Fruit fly (Drosophila melanogaster) whole organism, embryonic: ENCODE measurements around the gene Snx1.

ENCODE experiments used
- Aef1 ChIP-seq: fragments of 200-800 bp; sonication (Bioruptor generic); IDR thresholded peaks from 3 replicates; pipeline ENCODE4 v1.3.6; 2022; ENCODE audit warnings: missing biosample characterization, missing genetic modification characterization
- CG10366 ChIP-seq: fragments of 200-800 bp; sonication (Bioruptor generic); IDR thresholded peaks from 2 replicates; pipeline ENCODE4 v1.3.6; 2022; ENCODE audit warnings: missing biosample characterization, missing genetic modification characterization
- CG10959 ChIP-seq: fragments of 200-800 bp; sonication (Bioruptor generic); IDR thresholded peaks from 2 replicates; pipeline ENCODE4 v1.3.6; 2022; ENCODE audit warnings: missing biosample characterization, missing genetic modification characterization
- CG11085 ChIP-seq: fragments of 200-800 bp; sonication (Bioruptor generic); IDR thresholded peaks from 2 replicates; pipeline ENCODE4 v1.3.6; 2022; ENCODE audit warnings: missing biosample characterization, missing genetic modification characterization
- CG12299 ChIP-seq: fragments of 200-800 bp; sonication (Bioruptor generic); optimal IDR thresholded peaks from 2 replicates; lab custom pipeline; 2018; ENCODE audit warnings: missing biosample characterization, mild to moderate bottlenecking, missing genetic modification characterization
- CG13287 ChIP-seq: fragments of 200-800 bp; sonication (Bioruptor generic); IDR thresholded peaks from 2 replicates; pipeline ENCODE4 v1.3.6; 2022; ENCODE audit warnings: missing biosample characterization, missing genetic modification characterization; ENCODE audit not compliant: partially characterized antibody
- CG13424 ChIP-seq: fragments of 200-800 bp; sonication (Bioruptor generic); optimal IDR thresholded peaks from 2 replicates; lab custom pipeline; 2019; ENCODE audit warnings: missing biosample characterization, mild to moderate bottlenecking, missing genetic modification characterization, moderate library complexity
- CG1529 ChIP-seq: fragments of 200-800 bp; sonication (Bioruptor generic); optimal IDR thresholded peaks from 3 replicates; lab custom pipeline; 2018; ENCODE audit warnings: missing biosample characterization, missing genetic modification characterization
- CG15696 ChIP-seq: fragments of 200-800 bp; sonication (Bioruptor generic); optimal IDR thresholded peaks from 2 replicates; lab custom pipeline; 2019; ENCODE audit warnings: missing biosample characterization, mild to moderate bottlenecking, missing genetic modification characterization, moderate library complexity
- CG3995 ChIP-seq: fragments of 200-800 bp; sonication (Bioruptor generic); optimal IDR thresholded peaks from 3 replicates; lab custom pipeline; 2016; ENCODE audit warnings: missing biosample characterization, missing genetic modification characterization
- CG7928 ChIP-seq: fragments of 200-800 bp; sonication (Bioruptor generic); optimal IDR thresholded peaks from 2 replicates; lab custom pipeline; 2017; ENCODE audit warnings: missing biosample characterization, mild to moderate bottlenecking, missing genetic modification characterization
- CG8765 ChIP-seq: fragments of 200-800 bp; sonication (Bioruptor generic); IDR thresholded peaks from 2 replicates; pipeline ENCODE4 v1.3.6; 2022; ENCODE audit warnings: missing biosample characterization, missing genetic modification characterization
- CHES-1-like ChIP-seq: fragments of 200-800 bp; sonication (Bioruptor generic); optimal IDR thresholded peaks from 2 replicates; lab custom pipeline; 2016; ENCODE audit warnings: missing biosample characterization, missing genetic modification characterization
- CkIIα-i1 ChIP-seq: fragments of 200-800 bp; sonication (Bioruptor generic); IDR thresholded peaks from 2 replicates; pipeline ENCODE4 v1.3.6; 2022; ENCODE audit warnings: missing biosample characterization, missing genetic modification characterization
- Dip2 ChIP-seq: fragments of 200-800 bp; sonication (Bioruptor generic); IDR thresholded peaks from 2 replicates; pipeline ENCODE4 v1.3.6; 2022; ENCODE audit warnings: missing biosample characterization, missing genetic modification characterization
- Dll ChIP-seq: fragments of 200-800 bp; sonication (Bioruptor generic); IDR thresholded peaks from 4 replicates; pipeline ENCODE4 v1.3.6; 2022; ENCODE audit warnings: missing biosample characterization, missing genetic modification characterization; ENCODE audit not compliant: partially characterized antibody
- Fer2 ChIP-seq: fragments of 200-800 bp; sonication (Bioruptor generic); optimal IDR thresholded peaks from 2 replicates; lab custom pipeline; 2018; ENCODE audit warnings: missing biosample characterization, mild to moderate bottlenecking, missing genetic modification characterization, moderate library complexity
- Fer3 ChIP-seq: fragments of 200-800 bp; sonication (Bioruptor generic); optimal IDR thresholded peaks from 2 replicates; lab custom pipeline; 2018; ENCODE audit warnings: missing biosample characterization, mild to moderate bottlenecking, missing genetic modification characterization, moderate library complexity
- Hand ChIP-seq: fragments of 200-800 bp; sonication (Bioruptor generic); optimal IDR thresholded peaks from 2 replicates; lab custom pipeline; 2017; ENCODE audit warnings: mild to moderate bottlenecking, missing biosample characterization, missing genetic modification reagents, missing genetic modification characterization
- Hsf ChIP-seq: fragments of 200-800 bp; sonication (Bioruptor generic); optimal IDR thresholded peaks from 3 replicates; lab custom pipeline; 2016; ENCODE audit warnings: missing biosample characterization, missing genetic modification characterization
- MBD-R2 ChIP-seq: fragments of 200-800 bp; sonication (Bioruptor generic); IDR thresholded peaks from 2 replicates; pipeline ENCODE4 v1.3.6; 2022; ENCODE audit warnings: missing biosample characterization, missing genetic modification characterization
- MESR4 ChIP-seq: fragments of 200-800 bp; sonication (Bioruptor generic); optimal IDR thresholded peaks from 2 replicates; lab custom pipeline; 2018; ENCODE audit warnings: missing biosample characterization, mild to moderate bottlenecking, missing genetic modification characterization, moderate library complexity
- Med ChIP-seq: fragments of 200-800 bp; sonication (Bioruptor generic); peaks from one replicate; lab custom pipeline; 2016; ENCODE audit warnings: missing biosample characterization, missing genetic modification characterization, mild to moderate bottlenecking, inconsistent platforms, moderate library complexity
- NC2α ChIP-seq: fragments of 200-800 bp; sonication (Bioruptor generic); optimal IDR thresholded peaks from 2 replicates; lab custom pipeline; 2016; ENCODE audit warnings: missing biosample characterization, missing genetic modification characterization
- Neu2 ChIP-seq: fragments of 200-800 bp; sonication (Bioruptor generic); optimal IDR thresholded peaks from 3 replicates; lab custom pipeline; 2016; ENCODE audit warnings: missing biosample characterization, missing genetic modification characterization, borderline replicate concordance
- Nf-YC ChIP-seq: fragments of 200-800 bp; optimal IDR thresholded peaks from 3 replicates; lab custom pipeline; 2019; ENCODE audit warnings: missing biosample characterization, mild to moderate bottlenecking, missing genetic modification characterization, moderate library complexity
- Oaz ChIP-seq: fragments of 200-800 bp; sonication (Bioruptor generic); IDR thresholded peaks from 2 replicates; pipeline ENCODE4 v1.3.6; 2022; ENCODE audit warnings: missing biosample characterization, missing genetic modification characterization
- Rfx ChIP-seq: fragments of 200-800 bp; sonication (Bioruptor generic); IDR thresholded peaks from 2 replicates; pipeline ENCODE4 v1.3.6; 2022; ENCODE audit warnings: missing biosample characterization, missing genetic modification characterization
- Rx ChIP-seq: fragments of 200-800 bp; sonication (Bioruptor generic); IDR thresholded peaks from 2 replicates; pipeline ENCODE4 v1.3.6; 2022; ENCODE audit warnings: missing biosample characterization, missing genetic modification characterization
- amos ChIP-seq: fragments of 200-800 bp; sonication (Bioruptor generic); IDR thresholded peaks from 2 replicates; pipeline ENCODE4 v1.3.6; 2022; ENCODE audit warnings: missing biosample characterization, missing genetic modification characterization; ENCODE audit not compliant: partially characterized antibody
- ato ChIP-seq: fragments of 200-800 bp; sonication (Bioruptor generic); IDR thresholded peaks from 2 replicates; pipeline ENCODE4 v1.3.6; 2022; ENCODE audit warnings: missing biosample characterization, missing genetic modification characterization; ENCODE audit not compliant: partially characterized antibody
- cato ChIP-seq: fragments of 200-800 bp; sonication (Bioruptor generic); optimal IDR thresholded peaks from 2 replicates; lab custom pipeline; 2016; ENCODE audit warnings: missing biosample characterization, missing genetic modification characterization, borderline replicate concordance
- cg ChIP-seq: fragments of 200-800 bp; sonication (Bioruptor generic); optimal IDR thresholded peaks from 3 replicates; lab custom pipeline; 2019; ENCODE audit warnings: missing biosample characterization, mild to moderate bottlenecking, missing genetic modification characterization, moderate library complexity
- chm ChIP-seq: fragments of 200-800 bp; sonication (Bioruptor generic); IDR thresholded peaks from 2 replicates; pipeline ENCODE4 v1.3.6; 2022; ENCODE audit warnings: missing biosample characterization, missing genetic modification characterization
- fu2 ChIP-seq: fragments of 200-800 bp; sonication (Bioruptor generic); optimal IDR thresholded peaks from 2 replicates; lab custom pipeline; 2016; ENCODE audit warnings: missing biosample characterization, missing genetic modification characterization
- gro ChIP-seq: fragments of 200-800 bp; sonication (Bioruptor generic); optimal IDR thresholded peaks from 2 replicates; lab custom pipeline; 2016; ENCODE audit warnings: missing biosample characterization, missing genetic modification characterization
- hbn ChIP-seq: fragments of 200-800 bp; sonication (Bioruptor generic); IDR thresholded peaks from 2 replicates; pipeline ENCODE4 v1.3.6; 2022; ENCODE audit warnings: missing biosample characterization, missing genetic modification characterization; ENCODE audit not compliant: partially characterized antibody
- hth ChIP-seq: fragments of >200 bp; optimal IDR thresholded peaks from 2 replicates; lab custom pipeline; 2017; ENCODE audit warnings: inconsistent platforms
- jing ChIP-seq: fragments of 200-800 bp; sonication (Bioruptor generic); optimal IDR thresholded peaks from 2 replicates; lab custom pipeline; 2018; ENCODE audit warnings: missing biosample characterization, mild to moderate bottlenecking, missing genetic modification characterization
- lab ChIP-seq: fragments of 200-800 bp; sonication (Bioruptor generic); optimal IDR thresholded peaks from 3 replicates; lab custom pipeline; 2017; ENCODE audit warnings: missing biosample characterization, missing genetic modification characterization, mild to moderate bottlenecking, moderate library complexity, missing genetic modification reagents
- nerfin-2 ChIP-seq: fragments of 200-800 bp; sonication (Bioruptor generic); IDR thresholded peaks from 2 replicates; pipeline ENCODE4 v1.3.6; 2022; ENCODE audit warnings: missing biosample characterization, missing genetic modification characterization; ENCODE audit not compliant: partially characterized antibody
- pros ChIP-seq: fragments of 200-800 bp; sonication (Bioruptor generic); optimal IDR thresholded peaks from 3 replicates; lab custom pipeline; 2019; ENCODE audit warnings: missing biosample characterization, mild to moderate bottlenecking, missing genetic modification characterization, moderate library complexity
- repo ChIP-seq: fragments of 200-800 bp; sonication (Bioruptor generic); optimal IDR thresholded peaks from 2 replicates; lab custom pipeline; 2016; ENCODE audit warnings: missing biosample characterization, missing genetic modification characterization
- sc ChIP-seq, 3 experiments: fragments of >200 bp in 2 of 3; fragments of 200-800 bp in 1 of 3; sonication (Bioruptor generic) in 1 of 3; optimal IDR thresholded peaks; 2 replicates in 2 of 3; 3 replicates in 1 of 3; lab custom pipeline; 2017; ENCODE audit warnings: mild to moderate bottlenecking in 1 of 3, missing biosample characterization in 1 of 3, missing genetic modification characterization in 1 of 3, missing genetic modification reagents in 1 of 3
- tll ChIP-seq, 2 experiments: fragments of 200-800 bp in 1 of 2; fragments of >200 bp in 1 of 2; sonication (Bioruptor generic) in 1 of 2; optimal IDR thresholded peaks; 2 replicates each; lab custom pipeline; 2017 to 2019; ENCODE audit warnings: missing biosample characterization in 2 of 2, missing genetic modification characterization in 2 of 2, mild to moderate bottlenecking in 1 of 2, moderate library complexity in 1 of 2
- unc-4 ChIP-seq: fragments of 200-800 bp; sonication (Bioruptor generic); IDR thresholded peaks from 2 replicates; pipeline ENCODE4 v1.3.6; 2022; ENCODE audit warnings: missing biosample characterization, missing genetic modification characterization; ENCODE audit not compliant: partially characterized antibody
- yki ChIP-seq: fragments of >200 bp; optimal IDR thresholded peaks from 3 replicates; lab custom pipeline; 2018

The Snx1 gene

DNA sequence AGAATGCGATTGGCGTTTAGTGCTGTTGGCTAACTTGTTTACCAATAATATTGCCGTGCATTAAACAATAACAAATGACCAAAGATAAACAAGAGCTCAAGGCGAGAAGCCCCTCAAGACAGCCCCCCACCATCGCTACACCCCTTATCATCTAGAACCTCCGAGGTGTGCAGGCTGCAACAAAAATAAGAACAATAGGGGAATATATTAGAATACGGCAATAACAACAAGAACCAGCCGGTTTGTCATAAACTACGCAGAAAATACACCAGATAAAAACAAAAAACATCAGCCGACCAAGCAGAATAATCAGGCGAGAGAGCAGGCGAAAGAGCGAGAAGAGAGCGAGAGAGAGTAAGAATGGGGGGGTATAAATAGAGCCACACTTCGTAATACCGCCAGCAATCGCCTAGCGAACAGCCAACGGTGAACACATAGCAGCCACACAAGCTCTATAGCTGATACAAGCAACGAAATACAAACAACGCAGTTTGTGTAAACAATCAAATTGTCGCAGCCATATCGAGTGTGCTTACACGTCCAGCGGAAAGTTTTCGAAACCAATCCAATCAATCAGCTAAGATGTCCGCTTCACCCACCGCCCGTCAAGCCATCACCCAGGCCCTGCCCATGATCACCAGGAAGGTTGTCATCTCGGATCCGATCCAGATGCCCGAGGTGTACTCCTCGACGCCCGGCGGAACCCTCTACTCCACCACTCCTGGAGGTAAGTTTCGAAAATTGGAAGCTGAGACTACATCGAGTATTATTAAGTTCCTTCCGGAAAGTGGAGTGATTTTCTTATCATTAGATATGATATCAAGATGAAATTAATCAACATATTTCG lies 28.8 kb downstream of the Snx1 start, which contains the start of gene Thor (continued):
- TF ChIP-seq Hand (peak; percentile 71), pros (GFP tag; lab: Kevin White, UChicago) (peak; percentile 68), Oaz (GFP tag; lab: Robert Waterston, UW) (no peak), ato (peak; percentile 52), cato (GFP tag; lab: Kevin White, UChicago) (no peak), gro (GFP tag; lab: Kevin White, UChicago) (peak; percentile 89), CHES-1-like (GFP tag; lab: Kevin White, UChicago) (peak; percentile 80), CG10959 (GFP tag; lab: Robert Waterston, UW) (peak; percentile 14; the same call in 1 of the 2 replicates), Rx (GFP tag; lab: Robert Waterston, UW) (0 out of 2 replicates have a peak, but pooled peaks have one; percentile 30), Neu2 (GFP tag; lab: Kevin White, UChicago) (no peak), chm (GFP tag; lab: Robert Waterston, UW) (peak; percentile 95), Rfx (GFP tag; lab: Robert Waterston, UW) (peak; percentile 74; the same call in 1 of the 2 replicates), Med (GFP tag; lab: Kevin White, UChicago) (peak; percentile 97), CG15696 (tag; lab: Kevin White, UChicago) (peak; percentile 40), Dip2 (GFP tag; lab: Robert Waterston, UW) (no peak), sc (optimal IDR thresholded peaks at IDR 0.05; lab: Kevin White, UChicago) (no peak), sc (GFP tag; optimal IDR thresholded peaks at IDR 0.05; lab: Kevin White, UChicago) (peak; percentile 41), hth (lab: Kevin White, UChicago) (no peak), Fer2 (tag; lab: Kevin White, UChicago) (no peak), yki (lab: Kevin White, UChicago) (peak; percentile 89), CG13287 (GFP tag; lab: Robert Waterston, UW) (peak; percentile 58), CG11085 (GFP tag; lab: Robert Waterston, UW) (peak; percentile 41; the same call in 1 of the 2 replicates), Nf-YC (peak; percentile 71), cg (GFP tag; lab: Kevin White, UChicago) (peak; percentile 19), MBD-R2 (peak; percentile 21; the same call in 1 of the 2 replicates), jing (GFP tag; lab: Kevin White, UChicago) (no peak), fu2 (GFP tag; lab: Kevin White, UChicago) (peak; percentile 29), hbn (peak; percentile 47; the same call in 1 of the 2 replicates), CG13424 (tag; lab: Kevin White, UChicago) (peak; percentile 25), Dll (GFP tag; lab: Robert Waterston, UW) (no peak), MESR4 (GFP tag; lab: Kevin White, UChicago) (peak; percentile 41), Fer3 (tag; lab: Kevin White, UChicago) (peak; percentile 74), Aef1 (GFP tag; lab: Robert Waterston, UW) (no peak), CG3995 (GFP tag; lab: Kevin White, UChicago) (no peak), CG7928 (no peak), CG12299 (tag; lab: Kevin White, UChicago) (peak; percentile 28), lab (GFP tag; lab: Kevin White, UChicago) (peak; percentile 92), Hsf (peak; percentile 36), amos (GFP tag; lab: Robert Waterston, UW) (peak; percentile 57; the same call in 1 of the 2 replicates), CkIIα-i1 (GFP tag; lab: Robert Waterston, UW) (peak; percentile 2; the same call in 1 of the 2 replicates), repo (GFP tag; lab: Kevin White, UChicago) (peak; percentile 81), tll (GFP tag; optimal IDR thresholded peaks at IDR 0.05; lab: Kevin White, UChicago) (no peak), CG8765 (GFP tag; lab: Robert Waterston, UW) (no peak), unc-4 (GFP tag; lab: Robert Waterston, UW) (peak; percentile 39; the same call in 1 of the 2 replicates), nerfin-2 (no peak), CG10366 (GFP tag; lab: Robert Waterston, UW) (no peak), CG1529 (GFP tag; lab: Kevin White, UChicago) (peak; percentile 19), NC2α (GFP tag; lab: Kevin White, UChicago) (peak; percentile 91)
